Worm (Caenorhabditis elegans) whole organism, L1 larva: Measurements from ENCODE around the gene C33G3.6.

ENCODE experiments used
- C04F5.9 ChIP-seq: sonication (generic microtip); optimal IDR thresholded peaks from 2 replicates; lab custom pipeline; 2016; ENCODE audit warnings: missing genetic modification characterization, missing compliant biosample characterization
- C16A3.4 ChIP-seq: fragments of 150-350 bp; optimal IDR thresholded peaks from 2 replicates; lab custom pipeline; 2014; ENCODE audit warnings: missing biosample characterization, missing genetic modification characterization
- C34B4.2 ChIP-seq: sonication (generic microtip); optimal IDR thresholded peaks from 2 replicates; lab custom pipeline; 2017; ENCODE audit warnings: mild to moderate bottlenecking, missing genetic modification characterization, missing compliant biosample characterization
- F16B12.6 ChIP-seq: fragments of 150-350 bp; optimal IDR thresholded peaks from 2 replicates; lab custom pipeline; 2014; ENCODE audit warnings: missing biosample characterization, missing genetic modification characterization
- Y116A8C.19 ChIP-seq: sonication (generic microtip); optimal IDR thresholded peaks from 2 replicates; lab custom pipeline; 2016; ENCODE audit warnings: missing compliant biosample characterization, missing genetic modification characterization, borderline replicate concordance
- aha-1 ChIP-seq: fragments of 150-350 bp; optimal IDR thresholded peaks from 2 replicates; lab custom pipeline; 2014; ENCODE audit warnings: missing biosample characterization, missing genetic modification characterization
- aly-2 ChIP-seq: fragments of 150-350 bp; optimal IDR thresholded peaks from 2 replicates; lab custom pipeline; 2014; ENCODE audit warnings: missing biosample characterization, missing genetic modification characterization
- ama-1 ChIP-seq: fragments of 150-350 bp; optimal IDR thresholded peaks from 2 replicates; lab custom pipeline; 2014
- ceh-82 ChIP-seq, 3 experiments: fragments of 150-350 bp in 1 of 3; sonication (generic microtip) in 2 of 3; optimal IDR thresholded peaks; 2 replicates each; lab custom pipeline; 2014 to 2017; ENCODE audit warnings: missing biosample characterization in 3 of 3, missing genetic modification characterization in 3 of 3
- ceh-88 ChIP-seq: fragments of 200-800 bp; sonication (Bioruptor generic); IDR thresholded peaks from 2 replicates; pipeline ENCODE4 v1.3.6; 2022; ENCODE audit warnings: missing genetic modification characterization, missing compliant biosample characterization
- dpl-1 ChIP-seq, 3 experiments: fragments of 150-350 bp in 2 of 3; sonication (generic microtip) in 1 of 3; optimal IDR thresholded peaks; 2 replicates each; lab custom pipeline; 2014 to 2017; ENCODE audit warnings: missing biosample characterization in 3 of 3, missing genetic modification characterization in 3 of 3, missing genetic modification reagents in 3 of 3
- dsc-1 ChIP-seq: sonication (generic microtip); optimal IDR thresholded peaks from 2 replicates; lab custom pipeline; 2016; ENCODE audit warnings: mild to moderate bottlenecking, missing genetic modification characterization, missing compliant biosample characterization
- efl-1 ChIP-seq, 4 experiments: fragments of 150-350 bp; optimal IDR thresholded peaks in 3 of 4; peaks in 1 of 4; 1 replicate in 1 of 4; 2 replicates in 3 of 4; lab custom pipeline; 2014; ENCODE audit warnings: missing biosample characterization in 2 of 4, missing genetic modification characterization in 2 of 4, missing genetic modification reagents in 2 of 4
- efl-3 ChIP-seq: fragments of 200-800 bp; sonication (Bioruptor generic); optimal IDR thresholded peaks from 2 replicates; lab custom pipeline; 2018; ENCODE audit warnings: mild to moderate bottlenecking, missing genetic modification characterization, missing compliant biosample characterization
- egl-13 ChIP-seq: sonication (generic microtip); optimal IDR thresholded peaks from 2 replicates; lab custom pipeline; 2016; ENCODE audit warnings: missing genotype, missing genetic modification reagents, missing genetic modification characterization, missing compliant biosample characterization
- ets-5 ChIP-seq: fragments of 200-800 bp; sonication (Bioruptor generic); IDR thresholded peaks from 2 replicates; pipeline ENCODE4 v1.3.6; 2022; ENCODE audit warnings: missing genetic modification characterization, missing compliant biosample characterization
- fkh-10 ChIP-seq: sonication (generic microtip); optimal IDR thresholded peaks from 2 replicates; lab custom pipeline; 2017; ENCODE audit warnings: missing biosample characterization, missing genetic modification reagents, missing genetic modification characterization
- fkh-8 ChIP-seq: sonication (generic microtip); optimal IDR thresholded peaks from 2 replicates; lab custom pipeline; 2016; ENCODE audit warnings: mild to moderate bottlenecking, missing genetic modification characterization, missing compliant biosample characterization
- fos-1 ChIP-seq: fragments of 150-350 bp; optimal IDR thresholded peaks from 2 replicates; lab custom pipeline; 2014; ENCODE audit warnings: missing biosample characterization, missing genetic modification characterization
- grh-1 ChIP-seq: fragments of 200-800 bp; sonication (Bioruptor generic); IDR thresholded peaks from 2 replicates; pipeline ENCODE4 v1.3.6; 2022; ENCODE audit warnings: missing genetic modification reagents, missing genetic modification characterization, missing compliant biosample characterization
- hlh-17 ChIP-seq: fragments of 200-800 bp; sonication (Bioruptor generic); optimal IDR thresholded peaks from 2 replicates; lab custom pipeline; 2018; ENCODE audit warnings: missing genetic modification characterization, mild to moderate bottlenecking, missing compliant biosample characterization, moderate library complexity, borderline replicate concordance
- hlh-4 ChIP-seq: sonication (generic microtip); optimal IDR thresholded peaks from 2 replicates; lab custom pipeline; 2016; ENCODE audit warnings: mild to moderate bottlenecking, missing genetic modification characterization, missing compliant biosample characterization
- hpl-2 ChIP-seq: fragments of 150-350 bp; optimal IDR thresholded peaks from 2 replicates; lab custom pipeline; 2014; ENCODE audit warnings: missing biosample characterization, missing genetic modification reagents, missing genetic modification characterization
- irx-1 ChIP-seq: sonication (generic microtip); optimal IDR thresholded peaks from 2 replicates; lab custom pipeline; 2016; ENCODE audit warnings: missing genetic modification characterization, missing compliant biosample characterization
- isw-1 ChIP-seq: fragments of 200-800 bp; sonication (Bioruptor generic); IDR thresholded peaks from 2 replicates; pipeline ENCODE4 v1.3.6; 2022; ENCODE audit warnings: missing genetic modification characterization, missing compliant biosample characterization
- jun-1 ChIP-seq: fragments of 150-350 bp; optimal IDR thresholded peaks from 2 replicates; lab custom pipeline; 2014; ENCODE audit warnings: missing biosample characterization, missing genetic modification reagents, missing genetic modification characterization
- lin-14 ChIP-seq: fragments of 200-800 bp; sonication (Bioruptor generic); optimal IDR thresholded peaks from 2 replicates; lab custom pipeline; 2018; ENCODE audit warnings: mild to moderate bottlenecking, missing genetic modification characterization, moderate library complexity, missing compliant biosample characterization
- lin-39 ChIP-seq: fragments of 150-350 bp; optimal IDR thresholded peaks from 2 replicates; lab custom pipeline; 2014; ENCODE audit warnings: missing biosample characterization, missing genetic modification reagents, missing genetic modification characterization
- lir-3 ChIP-seq: sonication (generic microtip); optimal IDR thresholded peaks from 2 replicates; lab custom pipeline; 2016; ENCODE audit warnings: mild to moderate bottlenecking, missing genetic modification characterization, moderate library complexity, missing compliant biosample characterization; ENCODE audit not compliant: poor library complexity
- mab-9 ChIP-seq: fragments of 200-800 bp; sonication (Bioruptor generic); IDR thresholded peaks from 2 replicates; pipeline ENCODE4 v1.3.6; 2022; ENCODE audit warnings: missing genetic modification reagents, missing genetic modification characterization, missing compliant biosample characterization
- mdl-1 ChIP-seq, 2 experiments: fragments of 150-350 bp; optimal IDR thresholded peaks; 2 replicates each; lab custom pipeline; 2014 to 2017; ENCODE audit warnings: missing biosample characterization in 2 of 2, missing genetic modification characterization in 2 of 2, inconsistent platforms in 1 of 2
- mep-1 ChIP-seq: fragments of 150-350 bp; optimal IDR thresholded peaks from 2 replicates; lab custom pipeline; 2014; ENCODE audit warnings: missing biosample characterization, missing genetic modification characterization
- nhr-11 ChIP-seq: fragments of 150-350 bp; optimal IDR thresholded peaks from 2 replicates; lab custom pipeline; 2014; ENCODE audit warnings: missing biosample characterization, missing genetic modification characterization
- nhr-19 ChIP-seq: fragments of 200-800 bp; sonication (Bioruptor generic); conservative IDR thresholded peaks from 2 replicates; pipeline ENCODE4 v1.3.6; 2022; ENCODE audit warnings: missing genetic modification characterization, missing compliant biosample characterization
- nhr-20 ChIP-seq: sonication (generic microtip); optimal IDR thresholded peaks from 2 replicates; lab custom pipeline; 2016; ENCODE audit warnings: mild to moderate bottlenecking, missing genetic modification characterization, missing compliant biosample characterization
- nhr-47 ChIP-seq: sonication (generic microtip); optimal IDR thresholded peaks from 2 replicates; lab custom pipeline; 2016; ENCODE audit warnings: mild to moderate bottlenecking, missing genetic modification characterization, moderate library complexity, missing compliant biosample characterization
- nhr-77 ChIP-seq: fragments of 150-350 bp; optimal IDR thresholded peaks from 2 replicates; lab custom pipeline; 2014; ENCODE audit warnings: missing biosample characterization, missing genetic modification characterization
- nhr-85 ChIP-seq: sonication (generic microtip); peaks from one replicate; lab custom pipeline; 2016; ENCODE audit warnings: missing genetic modification characterization, inconsistent platforms, missing compliant biosample characterization
- nhr-90 ChIP-seq: sonication (generic microtip); optimal IDR thresholded peaks from 2 replicates; lab custom pipeline; 2016; ENCODE audit warnings: mild to moderate bottlenecking, missing genetic modification characterization, missing compliant biosample characterization; ENCODE audit not compliant: poor library complexity
- pag-3 ChIP-seq: sonication (generic microtip); optimal IDR thresholded peaks from 2 replicates; lab custom pipeline; 2017; ENCODE audit warnings: missing genetic modification characterization, mild to moderate bottlenecking, missing compliant biosample characterization, antibody characterized with exemption, borderline replicate concordance; ENCODE audit not compliant: insufficient read depth
- pax-3 ChIP-seq: fragments of 200-800 bp; sonication (Bioruptor generic); optimal IDR thresholded peaks from 2 replicates; lab custom pipeline; 2018; ENCODE audit warnings: mild to moderate bottlenecking, missing genetic modification characterization, moderate library complexity, missing compliant biosample characterization
- rnt-1 ChIP-seq: sonication (generic microtip); optimal IDR thresholded peaks from 2 replicates; lab custom pipeline; 2016; ENCODE audit warnings: mild to moderate bottlenecking, missing genetic modification characterization, moderate library complexity, missing compliant biosample characterization
- sox-4 ChIP-seq: sonication (generic microtip); optimal IDR thresholded peaks from 2 replicates; lab custom pipeline; 2016; ENCODE audit warnings: missing genetic modification characterization, missing compliant biosample characterization
- sptf-1 ChIP-seq: fragments of 150-350 bp; optimal IDR thresholded peaks from 2 replicates; lab custom pipeline; 2014; ENCODE audit warnings: missing biosample characterization, missing genetic modification characterization
- tlp-1 ChIP-seq: fragments of 150-350 bp; optimal IDR thresholded peaks from 2 replicates; lab custom pipeline; 2014; ENCODE audit warnings: missing biosample characterization, missing genetic modification characterization
- unc-62 ChIP-seq: fragments of 150-350 bp; optimal IDR thresholded peaks from 2 replicates; lab custom pipeline; 2014; ENCODE audit warnings: missing biosample characterization, missing genetic modification reagents, missing genetic modification characterization
- unc-86 ChIP-seq: sonication (generic microtip); optimal IDR thresholded peaks from 2 replicates; lab custom pipeline; 2016; ENCODE audit warnings: missing genetic modification characterization, missing compliant biosample characterization
- unc-98 ChIP-seq: fragments of 200-800 bp; sonication (Bioruptor generic); IDR thresholded peaks from 2 replicates; pipeline ENCODE4 v1.3.6; 2022; ENCODE audit warnings: missing genetic modification characterization, missing compliant biosample characterization
- vab-15 ChIP-seq: sonication (generic microtip); optimal IDR thresholded peaks from 2 replicates; lab custom pipeline; 2017; ENCODE audit warnings: missing genotype, mild to moderate bottlenecking, missing genetic modification characterization, missing compliant biosample characterization
- zag-1 ChIP-seq: fragments of 150-350 bp; optimal IDR thresholded peaks from 2 replicates; lab custom pipeline; 2014; ENCODE audit warnings: missing biosample characterization, missing genetic modification characterization
- ztf-11 ChIP-seq, 2 experiments: sonication (generic microtip); optimal IDR thresholded peaks; 2 replicates each; lab custom pipeline; 2016 to 2017; ENCODE audit warnings: missing genetic modification characterization in 2 of 2, missing biosample characterization in 1 of 2, missing compliant biosample characterization in 1 of 2
- ztf-4 ChIP-seq: fragments of 150-350 bp; optimal IDR thresholded peaks from 2 replicates; lab custom pipeline; 2014; ENCODE audit warnings: missing biosample characterization, missing genetic modification characterization

The C33G3.6 gene

DNA sequence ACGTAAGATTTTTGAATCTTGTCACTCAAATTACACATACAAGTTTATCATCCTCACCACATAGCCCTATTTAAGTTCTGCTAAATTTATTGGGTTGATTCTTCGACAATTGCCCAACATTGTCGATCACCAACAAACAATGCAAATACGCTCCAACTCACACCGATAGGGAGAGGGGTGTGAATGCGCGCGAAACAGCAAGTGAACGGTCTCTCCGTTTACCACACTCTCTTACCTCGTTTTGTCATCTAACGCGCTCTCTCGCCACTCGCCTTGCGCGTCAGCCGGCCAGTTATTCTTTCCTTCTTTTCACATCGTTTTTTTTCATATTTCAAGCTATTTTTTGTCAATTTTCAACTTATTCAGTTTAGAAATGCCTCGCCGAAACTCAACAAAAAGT is 17.9 kb upstream of the C33G3.6 start, which contains the start of gene F16B12.6 (continued):
- TF ChIP-seq pag-3 (tag; lab: Kevin White, UChicago), result no peak
- peak; percentile 47; the same call in 1 of the 2 replicates for TF ChIP-seq mab-9 (GFP tag; lab: Robert Waterston, UW)
- no peak for TF ChIP-seq vab-15 (tag; lab: Kevin White, UChicago)
- peak; percentile 44 for TF ChIP-seq egl-13 (tag; lab: Kevin White, UChicago)
- peak; percentile 71 for TF ChIP-seq isw-1 (GFP tag; lab: Robert Waterston, UW)
- peak; percentile 64 for TF ChIP-seq unc-86 (tag; lab: Kevin White, UChicago)
- no peak for TF ChIP-seq nhr-11 (tag; lab: Kevin White, UChicago)
- TF ChIP-seq mdl-1 (tag; optimal IDR thresholded peaks at IDR 0.05; lab: Kevin White, UChicago), result peak in 1 of 2 experiments; percentile 44
- TF ChIP-seq lin-39 (tag; lab: Kevin White, UChicago), result no peak
- TF ChIP-seq zag-1 (tag; lab: Kevin White, UChicago), result no peak
- no peak for TF ChIP-seq ets-5
- peak; percentile 13 for TF ChIP-seq lir-3
- TF ChIP-seq nhr-19, result peak; percentile 71
- TF ChIP-seq rnt-1 (tag; lab: Kevin White, UChicago), result peak; percentile 72
- TF ChIP-seq fkh-10, result peak; percentile 28
- TF ChIP-seq Y116A8C.19 (tag; lab: Kevin White, UChicago), result no peak
- peak; percentile 16 for TF ChIP-seq C04F5.9 (tag; lab: Kevin White, UChicago)
- TF ChIP-seq irx-1 (tag; lab: Kevin White, UChicago), result peak; percentile 65
- no peak for TF ChIP-seq hlh-4 (tag; lab: Kevin White, UChicago)
- peak; percentile 56 to 91 (median 64) for TF ChIP-seq ceh-82 (tag; optimal IDR thresholded peaks at IDR 0.05; lab: Kevin White, UChicago)
- peak; percentile 97 for TF ChIP-seq lin-14 (GFP tag; lab: Kevin White, UChicago)
- TF ChIP-seq ceh-88 (GFP tag; lab: Robert Waterston, UW), result peak; percentile 57; the same call in 1 of the 2 replicates
- TF ChIP-seq nhr-47 (tag; lab: Kevin White, UChicago), result peak; percentile 84
- peak; percentile 53 for TF ChIP-seq aly-2
- TF ChIP-seq fkh-8 (tag; lab: Kevin White, UChicago), result peak; percentile 92
- no peak for TF ChIP-seq ztf-4 (tag; lab: Kevin White, UChicago)
- no peak for TF ChIP-seq sox-4 (tag; lab: Kevin White, UChicago)
- peak; percentile 54 for TF ChIP-seq dsc-1
- no peak for TF ChIP-seq hpl-2 (GFP tag; lab: Kevin White, UChicago)
- TF ChIP-seq unc-62, result no peak
- TF ChIP-seq nhr-77, result peak; percentile 63
- TF ChIP-seq efl-1 (optimal IDR thresholded peaks at IDR 0.05; lab: Kevin White, UChicago), result peak; percentile 81 to 99
- peak; percentile 79 to 97 for TF ChIP-seq efl-1 (GFP tag; optimal IDR thresholded peaks at IDR 0.05 in 1 of 2; lab: Kevin White, UChicago)
- TF ChIP-seq fos-1 (tag; lab: Kevin White, UChicago), result peak; percentile 78
- TF ChIP-seq ama-1 (lab: Kevin White, UChicago), result no peak
- no peak for TF ChIP-seq C34B4.2
- TF ChIP-seq nhr-20, result peak; percentile 85
- no peak for TF ChIP-seq tlp-1 (tag; lab: Kevin White, UChicago)
- no peak for TF ChIP-seq ztf-11 (tag; optimal IDR thresholded peaks at IDR 0.05; lab: Kevin White, UChicago)
- peak; percentile 68 for TF ChIP-seq nhr-90 (tag; lab: Kevin White, UChicago)
- peak; percentile 77 for TF ChIP-seq F16B12.6 (tag; lab: Kevin White, UChicago)
- TF ChIP-seq C16A3.4 (tag; lab: Kevin White, UChicago), result peak; percentile 79
- no peak for TF ChIP-seq efl-3 (GFP tag; lab: Kevin White, UChicago)
- TF ChIP-seq aha-1 (tag; lab: Kevin White, UChicago), result no peak
- no peak for TF ChIP-seq sptf-1
- TF ChIP-seq nhr-85 (tag; lab: Kevin White, UChicago), result peak; percentile 90
- peak; percentile 85 for TF ChIP-seq mep-1 (tag; lab: Kevin White, UChicago)
- no peak for TF ChIP-seq hlh-17
- peak; percentile 52 for TF ChIP-seq jun-1
- peak; percentile 86 to 90 (median 88) for TF ChIP-seq dpl-1 (GFP tag; optimal IDR thresholded peaks at IDR 0.05; lab: Kevin White, UChicago)
- TF ChIP-seq unc-98 (GFP tag; lab: Robert Waterston, UW), result no peak
- TF ChIP-seq pax-3 (tag; lab: Kevin White, UChicago), result peak; percentile 31
- TF ChIP-seq grh-1 (GFP tag; lab: Robert Waterston, UW), result no peak; the same call in 1 of the 2 replicates
